Worm (Caenorhabditis elegans) whole organism, midembryonic: ENCODE data around the gene acd-4.

Experiments
- cog-1 ChIP-seq: sonication (generic microtip); optimal IDR thresholded peaks from 2 replicates; lab custom pipeline; 2016; ENCODE audit warnings: missing genetic modification characterization, missing compliant biosample characterization
- flt-1 ChIP-seq: fragments of 200-800 bp; sonication (Bioruptor generic); IDR thresholded peaks from 2 replicates; pipeline ENCODE4 v1.3.6; 2022; ENCODE audit warnings: missing genetic modification characterization, missing compliant biosample characterization
- med-1 ChIP-seq: sonication (generic microtip); optimal IDR thresholded peaks from 2 replicates; lab custom pipeline; 2017; ENCODE audit warnings: missing genetic modification characterization, mild to moderate bottlenecking, missing compliant biosample characterization, antibody characterized with exemption, missing genetic modification reagents; ENCODE audit not compliant: insufficient read depth
- ref-1 ChIP-seq: fragments of 200-800 bp; sonication (Bioruptor generic); conservative IDR thresholded peaks from 2 replicates; pipeline ENCODE4 v1.3.6; 2022; ENCODE audit warnings: missing genetic modification reagents, missing genetic modification characterization, missing compliant biosample characterization
- tab-1 ChIP-seq: fragments of 200-800 bp; sonication (Bioruptor generic); IDR thresholded peaks from 2 replicates; pipeline ENCODE4 v1.3.6; 2022; ENCODE audit warnings: missing genetic modification characterization, missing compliant biosample characterization
- ztf-29 ChIP-seq: fragments of 200-800 bp; sonication (Bioruptor generic); IDR thresholded peaks from 2 replicates; pipeline ENCODE4 v1.3.6; 2022; ENCODE audit warnings: missing genetic modification reagents, missing genetic modification characterization, missing compliant biosample characterization

DNA sequence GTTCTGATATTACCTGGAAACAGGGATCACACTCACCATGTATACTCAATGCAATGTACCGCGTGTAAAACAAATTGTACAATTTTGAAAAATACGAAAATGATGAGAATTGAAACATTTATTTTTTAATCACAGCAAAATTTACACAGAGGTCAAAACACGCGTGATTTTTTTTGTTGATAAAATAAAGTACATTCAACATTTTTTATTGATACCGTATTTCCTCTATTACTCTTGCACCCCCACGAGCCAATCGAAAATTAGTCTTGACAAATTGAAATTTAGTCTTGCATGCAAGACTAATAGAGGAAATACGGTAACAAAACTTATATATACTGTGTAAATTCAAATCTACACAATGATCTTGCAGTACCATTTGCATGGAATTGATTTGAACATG, 49.7 kb downstream of the acd-4 start, which contains the start of gene ZC190.8:
- TF ChIP-seq cog-1 (tag; lab: Kevin White, UChicago) (no peak), ref-1 (GFP tag; lab: Robert Waterston, UW) (no peak), ztf-29 (GFP tag; lab: Robert Waterston, UW) (no peak), med-1 (no peak), flt-1 (GFP tag; lab: Robert Waterston, UW) (no peak), tab-1 (no peak)
